Fruit fly (Drosophila melanogaster): ENCODE data around the gene CG42717.

Gene CG42717

DNA sequence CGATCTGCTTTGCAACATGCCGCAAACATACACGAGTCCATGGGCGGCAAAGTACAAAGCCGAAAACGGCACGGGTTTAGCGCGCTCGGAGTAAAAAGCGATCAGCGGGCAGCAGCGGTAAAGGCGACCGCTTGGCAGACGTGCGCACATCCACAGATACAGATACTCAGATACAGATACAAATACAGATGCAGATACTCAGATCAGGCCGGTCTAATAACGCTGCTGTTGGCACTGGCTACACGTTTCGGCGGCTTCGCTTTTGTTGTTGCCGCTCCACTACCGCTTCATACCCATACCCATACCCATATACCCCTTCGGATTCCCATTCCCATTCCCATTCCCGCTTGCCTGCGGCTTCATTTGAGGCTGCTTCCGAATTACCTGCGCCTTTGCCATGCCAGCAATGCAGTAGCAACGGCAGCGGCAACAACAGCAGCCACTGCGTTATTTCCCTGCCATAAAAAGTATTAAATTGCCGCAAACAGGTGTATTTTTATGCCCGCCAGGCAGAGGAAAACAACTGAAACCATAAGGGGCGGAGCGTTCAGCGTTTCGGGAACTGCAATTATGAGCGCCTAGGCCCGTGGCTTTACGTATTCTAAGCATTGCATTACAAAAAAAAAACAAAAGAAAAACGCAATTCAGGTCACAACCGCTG, 7.8 kb downstream of the CG42717 start (continued):
- TF ChIP-seq NC2α (GFP tag; optimal IDR thresholded peaks at IDR 0.05) = no peak
- TF ChIP-seq ro (GFP tag; IDR thresholded peaks at IDR 0.05) = no peak
- 0 out of 2 replicates have a peak, but pooled peaks have one; percentile 9 for TF ChIP-seq Xrp1 (GFP tag; IDR thresholded peaks at IDR 0.05)
- no peak for TF ChIP-seq cas (GFP tag; IDR thresholded peaks at IDR 0.05)
- peak; percentile 9 for TF ChIP-seq Med (GFP tag)
- no peak for TF ChIP-seq CG2199 (GFP tag; IDR thresholded peaks at IDR 0.05)
- TF ChIP-seq Atf3 (GFP tag; optimal IDR thresholded peaks at IDR 0.05) = no peak
- no peak for TF ChIP-seq ash1 (GFP tag; optimal IDR thresholded peaks at IDR 0.05)
- TF ChIP-seq CG4617 (GFP tag; optimal IDR thresholded peaks at IDR 0.05; ENCODE audit: borderline replicate concordance) = no peak
- no peak for TF ChIP-seq C15 (GFP tag; IDR thresholded peaks at IDR 0.05)
- no peak for TF ChIP-seq Mrtf (GFP tag; IDR thresholded peaks at IDR 0.05)
- TF ChIP-seq CG4730 (GFP tag; IDR thresholded peaks at IDR 0.05) = no peak
- TF ChIP-seq CG5953 (GFP tag; IDR thresholded peaks at IDR 0.05) = no peak
- TF ChIP-seq CG10267 (tag; optimal IDR thresholded peaks at IDR 0.05) = no peak
- TF ChIP-seq zen (tag; optimal IDR thresholded peaks at IDR 0.05) = peak; percentile 80
- no peak for TF ChIP-seq eve (GFP tag; optimal IDR thresholded peaks at IDR 0.05)
- TF ChIP-seq CG1603 (tag; optimal IDR thresholded peaks at IDR 0.05) = no peak
- peak; percentile 62 for TF ChIP-seq ac (GFP tag; optimal IDR thresholded peaks at IDR 0.05)
- TF ChIP-seq CG10959 (GFP tag; IDR thresholded peaks at IDR 0.05) = no peak
- TF ChIP-seq oc (tag; optimal IDR thresholded peaks at IDR 0.05) = peak; percentile 24
- TF ChIP-seq cad (GFP tag; optimal IDR thresholded peaks at IDR 0.05) = peak; percentile 95
- TF ChIP-seq dmrt99B (tag; optimal IDR thresholded peaks at IDR 0.05) = no peak
- TF ChIP-seq pan (optimal IDR thresholded peaks at IDR 0.05) = peak in 1 of 2 experiments; percentile 59
- peak in 1 of 2 experiments; percentile 67 for TF ChIP-seq pan (GFP tag; optimal IDR thresholded peaks at IDR 0.05 in 1 of 2, IDR thresholded peaks at IDR 0.05 in 1 of 2)
- TF ChIP-seq nerfin-1 (tag; optimal IDR thresholded peaks at IDR 0.05) = no peak
- peak; percentile 32 for TF ChIP-seq HLHmδ (GFP tag; optimal IDR thresholded peaks at IDR 0.05)
- no peak for TF ChIP-seq da (GFP tag; optimal IDR thresholded peaks at IDR 0.05)
- TF ChIP-seq CG4360 (GFP tag; IDR thresholded peaks at IDR 0.05) = peak; percentile 77
- TF ChIP-seq twi (tag; optimal IDR thresholded peaks at IDR 0.05) = peak; percentile 39

dm6 chr3L:16024276-16025019, 8.5 kb downstream of the CG42717 start:
- no peak for TF ChIP-seq CG7271 (tag; optimal IDR thresholded peaks at IDR 0.05)
- no peak for TF ChIP-seq CG10431 (GFP tag; optimal IDR thresholded peaks at IDR 0.05)
- TF ChIP-seq CG6683 (GFP tag; optimal IDR thresholded peaks at IDR 0.05) = no peak
- TF ChIP-seq CrebB (tag; optimal IDR thresholded peaks at IDR 0.05) = no peak
- TF ChIP-seq p53 (GFP tag; optimal IDR thresholded peaks at IDR 0.05) = no peak
- no peak for TF ChIP-seq CG17612 (GFP tag; IDR thresholded peaks at IDR 0.05)
- TF ChIP-seq salm (tag; optimal IDR thresholded peaks at IDR 0.05) = no peak
- no peak for TF ChIP-seq ash1 (GFP tag; optimal IDR thresholded peaks at IDR 0.05)
- TF ChIP-seq CG8924 (tag; optimal IDR thresholded peaks at IDR 0.05) = no peak
- TF ChIP-seq CG1602 (GFP tag; optimal IDR thresholded peaks at IDR 0.05) = no peak
- TF ChIP-seq CG4854 (GFP tag; optimal IDR thresholded peaks at IDR 0.05) = no peak
- no peak for TF ChIP-seq vnd (GFP tag; IDR thresholded peaks at IDR 0.05; ENCODE audit: partially characterized antibody)
- no peak for TF ChIP-seq CG4707 (GFP tag; optimal IDR thresholded peaks at IDR 0.05)
- no peak for TF ChIP-seq gsb (GFP tag; IDR thresholded peaks at IDR 0.05)
- TF ChIP-seq prd (optimal IDR thresholded peaks at IDR 0.05) = no peak
- TF ChIP-seq prd (GFP tag; IDR thresholded peaks at IDR 0.05) = no peak
- TF ChIP-seq Doc3 (GFP tag; IDR thresholded peaks at IDR 0.05; ENCODE audit: partially characterized antibody) = no peak
- TF ChIP-seq Trl (optimal IDR thresholded peaks at IDR 0.05) = no peak
- TF ChIP-seq Trl (GFP tag; optimal IDR thresholded peaks at IDR 0.05) = no peak
- no peak for TF ChIP-seq CG15011 (GFP tag; optimal IDR thresholded peaks at IDR 0.05)
- TF ChIP-seq Sin3A (optimal IDR thresholded peaks at IDR 0.05) = no peak
- TF ChIP-seq pan (optimal IDR thresholded peaks at IDR 0.05) = no peak
- TF ChIP-seq pan (GFP tag; optimal IDR thresholded peaks at IDR 0.05 in 1 of 2, IDR thresholded peaks at IDR 0.05 in 1 of 2) = no peak
- no peak for TF ChIP-seq CG4617 (GFP tag; optimal IDR thresholded peaks at IDR 0.05; ENCODE audit: borderline replicate concordance)
- TF ChIP-seq Hr39 (optimal IDR thresholded peaks at IDR 0.05) = no peak
- no peak for TF ChIP-seq C15 (GFP tag; IDR thresholded peaks at IDR 0.05)

Data from whole organism, embryonic.